Fruit fly (Drosophila melanogaster) Kc167 (cell line): ENCODE measurements around the gene Ptp4E.

ENCODE experiments used
- Myc ChIP-seq: fragments of >200 bp; optimal IDR thresholded peaks from 2 replicates; lab custom pipeline; 2017; ENCODE audit warnings: missing external identifiers
- psq ChIP-seq: fragments of >200 bp; optimal IDR thresholded peaks from 2 replicates; lab custom pipeline; 2017; ENCODE audit warnings: missing external identifiers

DNA sequence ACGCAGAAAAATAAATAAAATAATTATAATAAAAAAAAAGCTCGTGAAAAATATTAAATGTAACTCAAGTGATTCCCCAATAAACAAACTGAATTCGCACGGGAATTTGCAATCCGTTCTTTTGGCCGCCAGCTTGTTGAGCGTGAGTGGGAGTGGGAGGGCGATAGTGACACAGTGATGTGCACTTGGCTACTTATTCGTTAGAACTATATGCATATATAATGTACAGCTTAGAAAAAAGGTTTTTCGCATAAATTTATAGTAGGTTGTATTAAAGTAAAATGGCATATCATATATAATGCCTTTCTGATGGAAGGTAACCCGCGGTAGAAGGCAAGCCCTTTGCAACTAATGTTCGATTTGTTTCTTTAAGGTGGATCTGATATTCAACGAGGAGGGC, 26.6 kb upstream of the Ptp4E start:
- no peak for TF ChIP-seq Myc (lab: Kevin White, UChicago)
- TF ChIP-seq psq (lab: Kevin White, UChicago): no peak
